Fruit fly (Drosophila melanogaster): ENCODE data around the gene ens.

Gene ens

DNA sequence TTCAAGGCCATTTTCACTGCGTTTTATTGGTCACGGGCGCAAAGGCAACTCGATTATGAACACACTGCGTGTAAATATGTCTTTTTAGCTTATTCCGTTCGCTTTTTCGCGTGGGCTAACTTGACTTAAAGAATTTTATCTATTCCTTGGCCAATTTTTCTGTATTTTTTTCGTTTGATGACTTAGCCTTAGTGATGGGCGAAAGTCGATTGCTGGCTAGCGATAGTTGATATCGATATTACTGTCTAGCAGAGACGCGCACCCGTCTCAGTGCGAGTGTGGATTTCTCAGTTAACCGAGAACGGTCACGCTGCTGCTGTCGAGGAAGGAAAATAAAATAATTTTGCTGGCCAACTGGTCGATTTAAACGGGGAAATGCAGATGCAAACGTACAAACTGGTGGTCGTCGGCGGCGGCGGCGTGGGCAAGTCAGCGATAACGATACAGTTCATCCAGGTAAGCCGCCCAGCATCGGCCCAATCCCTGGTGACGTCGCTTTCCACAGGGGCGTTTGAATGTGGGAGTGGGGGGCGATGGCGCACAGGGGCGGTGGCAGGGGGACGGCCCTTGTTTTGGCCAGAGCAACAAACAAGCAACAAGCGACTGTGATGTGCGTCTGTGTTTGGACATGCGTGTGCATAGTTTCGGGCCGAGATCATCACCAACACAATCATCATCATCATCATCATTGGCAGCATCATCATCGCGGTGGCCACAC lies 4.6 kb upstream of the ens start, which contains the start of the genes Rop and Ras64B:
TSS of gene Rop (minus strand) at position 193 of the 718 bp plus-strand sequence.
TSS of gene Ras64B (plus strand) at position 273 of the 718 bp plus-strand sequence.
- TF ChIP-seq CG4496 (GFP tag; IDR thresholded peaks at IDR 0.05): no peak
- TF ChIP-seq gl (tag; optimal IDR thresholded peaks at IDR 0.05): no peak
- peak; percentile 1 for TF ChIP-seq CG15710 (tag; optimal IDR thresholded peaks at IDR 0.05)
- TF ChIP-seq EcR (GFP tag; optimal IDR thresholded peaks at IDR 0.05): peak; percentile 57
- peak; percentile 23; the same call in 1 of the 2 replicates for TF ChIP-seq Ets98B (GFP tag; IDR thresholded peaks at IDR 0.05)

DNA sequence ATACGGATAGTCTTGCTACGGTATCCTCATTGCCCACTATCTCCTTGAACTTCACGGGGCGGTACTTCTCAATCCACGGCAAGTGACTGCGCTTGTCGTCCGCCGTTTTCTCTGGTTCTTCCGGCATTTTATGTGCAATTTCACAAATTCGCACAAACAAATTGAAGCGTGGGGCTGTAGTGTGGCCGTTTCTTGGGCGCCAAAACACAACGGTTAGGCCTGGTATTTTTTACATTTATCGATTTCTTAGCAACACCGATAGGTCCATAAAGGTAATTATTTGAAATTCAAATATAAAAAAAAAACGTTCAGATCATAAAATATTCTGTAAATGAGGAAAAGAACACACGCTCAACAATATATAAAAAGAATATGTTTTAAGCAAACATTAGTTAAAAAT lies 1.5 kb upstream of the ens start, which contains the start of gene RfC4:
TSS of gene RfC4 (minus strand) at position 182 of the 400 bp plus-strand sequence.
- TF ChIP-seq Pif1A (GFP tag; optimal IDR thresholded peaks at IDR 0.05) (no peak), CG9948 (tag; optimal IDR thresholded peaks at IDR 0.05) (no peak), CG15710 (tag; optimal IDR thresholded peaks at IDR 0.05) (no peak), CG12605 (GFP tag; IDR thresholded peaks at IDR 0.05) (no peak), CG34367 (tag; optimal IDR thresholded peaks at IDR 0.05) (no peak), rn (GFP tag; IDR thresholded peaks at IDR 0.05) (no peak), CG10348 (GFP tag; IDR thresholded peaks at IDR 0.05) (no peak), Pif1B (GFP tag; optimal IDR thresholded peaks at IDR 0.05) (no peak), CG32121 (GFP tag; IDR thresholded peaks at IDR 0.05) (no peak), Snoo (tag; optimal IDR thresholded peaks at IDR 0.05) (no peak), CG8301 (tag; optimal IDR thresholded peaks at IDR 0.05) (no peak), Ets98B (GFP tag; IDR thresholded peaks at IDR 0.05) (no peak), CG17806 (tag; optimal IDR thresholded peaks at IDR 0.05) (no peak)

DNA sequence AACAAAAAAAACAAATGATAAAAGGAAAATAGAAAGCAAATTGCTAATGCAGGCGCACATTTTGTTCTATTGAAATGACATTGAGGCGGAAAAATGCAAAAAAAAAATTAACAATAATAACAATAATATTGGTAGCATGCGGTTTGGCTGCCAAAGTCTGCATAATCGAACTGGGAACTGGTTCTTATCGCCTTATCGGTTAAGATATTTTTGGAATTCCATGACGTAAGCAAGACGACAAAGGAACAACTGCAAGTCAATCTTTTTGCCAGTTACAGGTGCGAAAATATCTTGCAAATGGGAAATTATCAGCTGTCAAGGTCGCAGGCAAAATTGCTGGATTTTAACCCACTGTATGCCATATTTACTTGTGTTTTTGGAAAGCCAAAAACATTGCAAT lies 1.8 kb downstream of the ens start:
- no peak for TF ChIP-seq rn (GFP tag; IDR thresholded peaks at IDR 0.05)
- TF ChIP-seq CG32121 (GFP tag; IDR thresholded peaks at IDR 0.05): no peak
- no peak for TF ChIP-seq CG9948 (tag; optimal IDR thresholded peaks at IDR 0.05)
- TF ChIP-seq gl (tag; optimal IDR thresholded peaks at IDR 0.05): no peak
- no peak for TF ChIP-seq EcR (GFP tag; optimal IDR thresholded peaks at IDR 0.05)
- no peak for TF ChIP-seq CG34367 (tag; optimal IDR thresholded peaks at IDR 0.05)
- TF ChIP-seq D1 (tag; optimal IDR thresholded peaks at IDR 0.05): no peak
- TF ChIP-seq CG15710 (tag; optimal IDR thresholded peaks at IDR 0.05): no peak
- TF ChIP-seq CG13204 (GFP tag; optimal IDR thresholded peaks at IDR 0.05): no peak

dm6 chr3L:4130743-4131142 lies 3.6 kb downstream of the ens start:
- TF ChIP-seq rn (GFP tag; IDR thresholded peaks at IDR 0.05): no peak
- TF ChIP-seq D1 (tag; optimal IDR thresholded peaks at IDR 0.05): no peak
- no peak for TF ChIP-seq CG34367 (tag; optimal IDR thresholded peaks at IDR 0.05)
- no peak for TF ChIP-seq Ets98B (GFP tag; IDR thresholded peaks at IDR 0.05)
- TF ChIP-seq CG17806 (tag; optimal IDR thresholded peaks at IDR 0.05): no peak
- TF ChIP-seq CG8301 (tag; optimal IDR thresholded peaks at IDR 0.05): no peak
- TF ChIP-seq CG14655 (GFP tag; optimal IDR thresholded peaks at IDR 0.05): no peak

DNA sequence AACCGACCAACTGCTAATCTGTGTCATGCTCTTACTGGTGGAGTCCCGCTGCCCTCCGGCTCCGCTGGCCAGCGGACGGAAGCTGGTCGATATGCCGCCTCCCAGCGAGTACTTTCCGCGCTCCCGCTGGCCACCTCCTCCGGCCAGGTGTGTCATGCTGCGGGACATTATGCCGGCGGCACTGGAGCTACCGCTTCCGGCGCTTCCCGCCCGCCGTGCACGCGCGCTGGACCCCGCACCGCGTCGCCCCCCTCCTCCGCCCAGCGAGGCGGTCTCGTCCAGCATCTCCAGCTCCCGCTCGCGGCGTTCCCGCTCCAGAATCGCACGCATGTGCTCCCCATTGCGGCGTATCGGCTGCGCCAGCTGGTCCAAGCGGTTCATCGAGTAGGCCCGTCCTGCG lies 5.8 kb downstream of the ens start:
- TF ChIP-seq CG13204 (GFP tag; optimal IDR thresholded peaks at IDR 0.05): no peak
- no peak for TF ChIP-seq CG9948 (tag; optimal IDR thresholded peaks at IDR 0.05)
- TF ChIP-seq Snoo (tag; optimal IDR thresholded peaks at IDR 0.05): no peak
- no peak for TF ChIP-seq Pif1A (GFP tag; optimal IDR thresholded peaks at IDR 0.05)
- no peak for TF ChIP-seq CG32121 (GFP tag; IDR thresholded peaks at IDR 0.05)
- TF ChIP-seq CG10348 (GFP tag; IDR thresholded peaks at IDR 0.05): no peak

- TF ChIP-seq CG8301 (tag; optimal IDR thresholded peaks at IDR 0.05) (no peak), CG32121 (GFP tag; IDR thresholded peaks at IDR 0.05) (no peak), Pif1A (GFP tag; optimal IDR thresholded peaks at IDR 0.05) (no peak), CG4496 (GFP tag; IDR thresholded peaks at IDR 0.05) (no peak), fd96Ca (GFP tag; IDR thresholded peaks at IDR 0.05) (no peak), CG8159 (tag; optimal IDR thresholded peaks at IDR 0.05) (no peak), EcR (GFP tag; optimal IDR thresholded peaks at IDR 0.05) (no peak), Ets98B (GFP tag; IDR thresholded peaks at IDR 0.05) (no peak), CG13204 (GFP tag; optimal IDR thresholded peaks at IDR 0.05) (no peak)
Observed at dm6 chr3L:4125709-4126108, 8.6 kb downstream of the ens start.

dm6 chr3L:4122185-4122767 lies 12.1 kb downstream of the ens start, which contains the start of gene Chd64:
Chd64 (minus strand) TSS chr3L:4122388.
- TF ChIP-seq Pif1B (GFP tag; optimal IDR thresholded peaks at IDR 0.05): no peak
- TF ChIP-seq CG15710 (tag; optimal IDR thresholded peaks at IDR 0.05): peak; percentile 3
- peak; percentile 27; the same call in 1 of the 2 replicates for TF ChIP-seq CG32121 (GFP tag; IDR thresholded peaks at IDR 0.05)
- no peak for TF ChIP-seq CG9948 (tag; optimal IDR thresholded peaks at IDR 0.05)
- peak; percentile 45 for TF ChIP-seq EcR (GFP tag; optimal IDR thresholded peaks at IDR 0.05)
- no peak for TF ChIP-seq gl (tag; optimal IDR thresholded peaks at IDR 0.05)
- peak; percentile 53; the same call in 1 of the 3 replicates for TF ChIP-seq CG4496 (GFP tag; IDR thresholded peaks at IDR 0.05)
- TF ChIP-seq CG12605 (GFP tag; IDR thresholded peaks at IDR 0.05): peak; percentile 37; the same call in 1 of the 2 replicates
- peak; percentile 60 for TF ChIP-seq Snoo (tag; optimal IDR thresholded peaks at IDR 0.05)
- peak; percentile 64; the same call in 1 of the 3 replicates for TF ChIP-seq fd96Ca (GFP tag; IDR thresholded peaks at IDR 0.05)
- TF ChIP-seq Ets98B (GFP tag; IDR thresholded peaks at IDR 0.05): peak; percentile 45; the same call in 1 of the 2 replicates
